Worm (Caenorhabditis elegans): ENCODE measurements around the gene ZK688.12.

DNA sequence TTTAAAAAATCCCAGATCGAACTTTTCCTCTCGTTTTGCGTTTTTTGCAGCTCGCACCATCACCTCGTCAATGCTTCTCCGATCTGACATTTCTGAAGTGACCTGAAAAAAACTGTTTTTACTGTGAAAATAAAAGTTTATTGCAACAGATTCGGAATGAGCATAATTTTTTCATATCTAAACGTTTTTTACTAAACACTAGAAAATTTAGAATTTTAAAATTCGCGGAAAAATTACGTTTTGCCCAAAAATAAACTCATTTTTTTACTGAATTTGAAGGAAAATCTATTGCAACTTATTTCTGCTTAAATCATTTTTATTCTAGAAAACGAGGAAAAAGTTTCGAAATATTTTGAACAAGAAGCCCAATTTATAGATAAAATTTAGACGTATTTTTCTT, 30.5 kb downstream of the ZK688.12 start, which contains the start of gene ZK688.9:
- TF ChIP-seq aly-1 (tag; optimal IDR thresholded peaks at IDR 0.05) (no peak), ama-1 (optimal IDR thresholded peaks at IDR 0.05) (no peak), sea-1 (GFP tag; conservative IDR thresholded peaks at IDR 0.05) (no peak), hmg-4 (GFP tag; optimal IDR thresholded peaks at IDR 0.05) (no peak), hmbx-1 (tag; optimal IDR thresholded peaks at IDR 0.05) (no peak), ceh-36 (tag; optimal IDR thresholded peaks at IDR 0.05) (no peak)

All from whole organism, early embryonic.